Worm (Caenorhabditis elegans) whole organism, L1 larva: ENCODE data around the gene C14A11.9.

Source experiments
- C04F5.9 ChIP-seq: sonication (generic microtip); optimal IDR thresholded peaks from 2 replicates; lab custom pipeline; 2016; ENCODE audit warnings: missing genetic modification characterization, missing compliant biosample characterization
- C16A3.4 ChIP-seq: fragments of 150-350 bp; optimal IDR thresholded peaks from 2 replicates; lab custom pipeline; 2014; ENCODE audit warnings: missing biosample characterization, missing genetic modification characterization
- C34B4.2 ChIP-seq: sonication (generic microtip); optimal IDR thresholded peaks from 2 replicates; lab custom pipeline; 2017; ENCODE audit warnings: mild to moderate bottlenecking, missing genetic modification characterization, missing compliant biosample characterization
- F16B12.6 ChIP-seq: fragments of 150-350 bp; optimal IDR thresholded peaks from 2 replicates; lab custom pipeline; 2014; ENCODE audit warnings: missing biosample characterization, missing genetic modification characterization
- Y116A8C.19 ChIP-seq: sonication (generic microtip); optimal IDR thresholded peaks from 2 replicates; lab custom pipeline; 2016; ENCODE audit warnings: missing compliant biosample characterization, missing genetic modification characterization, borderline replicate concordance
- aha-1 ChIP-seq: fragments of 150-350 bp; optimal IDR thresholded peaks from 2 replicates; lab custom pipeline; 2014; ENCODE audit warnings: missing biosample characterization, missing genetic modification characterization
- alr-1 ChIP-seq: fragments of 200-800 bp; sonication (Bioruptor generic); optimal IDR thresholded peaks from 2 replicates; lab custom pipeline; 2018; ENCODE audit warnings: borderline replicate concordance, mild to moderate bottlenecking, missing genetic modification characterization, missing compliant biosample characterization
- ama-1 ChIP-seq: fragments of 150-350 bp; optimal IDR thresholded peaks from 2 replicates; lab custom pipeline; 2014
- ceh-8 ChIP-seq: fragments of 200-800 bp; sonication (Bioruptor generic); optimal IDR thresholded peaks from 2 replicates; lab custom pipeline; 2018; ENCODE audit warnings: mild to moderate bottlenecking, missing genetic modification characterization, moderate library complexity, missing compliant biosample characterization
- ceh-82 ChIP-seq, 3 experiments: fragments of 150-350 bp in 1 of 3; sonication (generic microtip) in 2 of 3; optimal IDR thresholded peaks; 2 replicates each; lab custom pipeline; 2014 to 2017; ENCODE audit warnings: missing biosample characterization in 3 of 3, missing genetic modification characterization in 3 of 3
- ceh-88 ChIP-seq: fragments of 200-800 bp; sonication (Bioruptor generic); IDR thresholded peaks from 2 replicates; pipeline ENCODE4 v1.3.6; 2022; ENCODE audit warnings: missing genetic modification characterization, missing compliant biosample characterization
- ces-1 ChIP-seq: fragments of 150-350 bp; optimal IDR thresholded peaks from 2 replicates; lab custom pipeline; 2014; ENCODE audit warnings: missing biosample characterization, missing genetic modification reagents, missing genetic modification characterization
- dpl-1 ChIP-seq, 3 experiments: fragments of 150-350 bp in 2 of 3; sonication (generic microtip) in 1 of 3; optimal IDR thresholded peaks; 2 replicates each; lab custom pipeline; 2014 to 2017; ENCODE audit warnings: missing biosample characterization in 3 of 3, missing genetic modification characterization in 3 of 3, missing genetic modification reagents in 3 of 3
- egl-13 ChIP-seq: sonication (generic microtip); optimal IDR thresholded peaks from 2 replicates; lab custom pipeline; 2016; ENCODE audit warnings: missing genotype, missing genetic modification reagents, missing genetic modification characterization, missing compliant biosample characterization
- egl-27 ChIP-seq, 2 experiments: fragments of 150-350 bp in 1 of 2; sonication (generic microtip); optimal IDR thresholded peaks; 3 replicates each; lab custom pipeline; 2017 to 2018; ENCODE audit warnings: missing biosample characterization in 2 of 2, missing genetic modification characterization in 2 of 2, missing genetic modification reagents in 2 of 2
- elt-2 ChIP-seq: sonication (generic microtip); optimal IDR thresholded peaks from 2 replicates; lab custom pipeline; 2016; ENCODE audit warnings: missing genetic modification characterization, mild to moderate bottlenecking, inconsistent platforms, missing compliant biosample characterization, missing genetic modification reagents
- fkh-10 ChIP-seq: sonication (generic microtip); optimal IDR thresholded peaks from 2 replicates; lab custom pipeline; 2017; ENCODE audit warnings: missing biosample characterization, missing genetic modification reagents, missing genetic modification characterization
- fkh-8 ChIP-seq: sonication (generic microtip); optimal IDR thresholded peaks from 2 replicates; lab custom pipeline; 2016; ENCODE audit warnings: mild to moderate bottlenecking, missing genetic modification characterization, missing compliant biosample characterization
- fos-1 ChIP-seq: fragments of 150-350 bp; optimal IDR thresholded peaks from 2 replicates; lab custom pipeline; 2014; ENCODE audit warnings: missing biosample characterization, missing genetic modification characterization
- grh-1 ChIP-seq: fragments of 200-800 bp; sonication (Bioruptor generic); IDR thresholded peaks from 2 replicates; pipeline ENCODE4 v1.3.6; 2022; ENCODE audit warnings: missing genetic modification reagents, missing genetic modification characterization, missing compliant biosample characterization
- hpl-2 ChIP-seq: fragments of 150-350 bp; optimal IDR thresholded peaks from 2 replicates; lab custom pipeline; 2014; ENCODE audit warnings: missing biosample characterization, missing genetic modification reagents, missing genetic modification characterization
- irx-1 ChIP-seq: sonication (generic microtip); optimal IDR thresholded peaks from 2 replicates; lab custom pipeline; 2016; ENCODE audit warnings: missing genetic modification characterization, missing compliant biosample characterization
- jun-1 ChIP-seq: fragments of 150-350 bp; optimal IDR thresholded peaks from 2 replicates; lab custom pipeline; 2014; ENCODE audit warnings: missing biosample characterization, missing genetic modification reagents, missing genetic modification characterization
- lin-13 ChIP-seq: fragments of 150-350 bp; optimal IDR thresholded peaks from 2 replicates; lab custom pipeline; 2014; ENCODE audit warnings: missing biosample characterization, missing genetic modification reagents, missing genetic modification characterization
- lin-39 ChIP-seq: fragments of 150-350 bp; optimal IDR thresholded peaks from 2 replicates; lab custom pipeline; 2014; ENCODE audit warnings: missing biosample characterization, missing genetic modification reagents, missing genetic modification characterization
- lsy-2 ChIP-seq, 2 experiments: fragments of 150-350 bp; optimal IDR thresholded peaks; 2 replicates each; lab custom pipeline; 2014; ENCODE audit warnings: missing biosample characterization in 2 of 2, missing genetic modification characterization in 2 of 2
- mab-9 ChIP-seq: fragments of 200-800 bp; sonication (Bioruptor generic); IDR thresholded peaks from 2 replicates; pipeline ENCODE4 v1.3.6; 2022; ENCODE audit warnings: missing genetic modification reagents, missing genetic modification characterization, missing compliant biosample characterization
- mep-1 ChIP-seq: fragments of 150-350 bp; optimal IDR thresholded peaks from 2 replicates; lab custom pipeline; 2014; ENCODE audit warnings: missing biosample characterization, missing genetic modification characterization
- nhr-11 ChIP-seq: fragments of 150-350 bp; optimal IDR thresholded peaks from 2 replicates; lab custom pipeline; 2014; ENCODE audit warnings: missing biosample characterization, missing genetic modification characterization
- nhr-20 ChIP-seq: sonication (generic microtip); optimal IDR thresholded peaks from 2 replicates; lab custom pipeline; 2016; ENCODE audit warnings: mild to moderate bottlenecking, missing genetic modification characterization, missing compliant biosample characterization
- nhr-237 ChIP-seq: fragments of 150-350 bp; optimal IDR thresholded peaks from 2 replicates; lab custom pipeline; 2014; ENCODE audit warnings: missing biosample characterization, missing genetic modification characterization
- nhr-28 ChIP-seq: fragments of 150-350 bp; optimal IDR thresholded peaks from 2 replicates; lab custom pipeline; 2014; ENCODE audit warnings: missing biosample characterization, missing genetic modification characterization
- nhr-76 ChIP-seq: sonication (generic microtip); optimal IDR thresholded peaks from 2 replicates; lab custom pipeline; 2017; ENCODE audit warnings: missing biosample characterization, missing genetic modification characterization
- nhr-77 ChIP-seq: fragments of 150-350 bp; optimal IDR thresholded peaks from 2 replicates; lab custom pipeline; 2014; ENCODE audit warnings: missing biosample characterization, missing genetic modification characterization
- nhr-85 ChIP-seq: sonication (generic microtip); peaks from one replicate; lab custom pipeline; 2016; ENCODE audit warnings: missing genetic modification characterization, inconsistent platforms, missing compliant biosample characterization
- nhr-90 ChIP-seq: sonication (generic microtip); optimal IDR thresholded peaks from 2 replicates; lab custom pipeline; 2016; ENCODE audit warnings: mild to moderate bottlenecking, missing genetic modification characterization, missing compliant biosample characterization; ENCODE audit not compliant: poor library complexity
- pag-3 ChIP-seq: sonication (generic microtip); optimal IDR thresholded peaks from 2 replicates; lab custom pipeline; 2017; ENCODE audit warnings: missing genetic modification characterization, mild to moderate bottlenecking, missing compliant biosample characterization, antibody characterized with exemption, borderline replicate concordance; ENCODE audit not compliant: insufficient read depth
- pax-3 ChIP-seq: fragments of 200-800 bp; sonication (Bioruptor generic); optimal IDR thresholded peaks from 2 replicates; lab custom pipeline; 2018; ENCODE audit warnings: mild to moderate bottlenecking, missing genetic modification characterization, moderate library complexity, missing compliant biosample characterization
- pqm-1 ChIP-seq: sonication (generic microtip); optimal IDR thresholded peaks from 3 replicates; lab custom pipeline; 2017; ENCODE audit warnings: missing biosample characterization, missing genetic modification characterization
- rnt-1 ChIP-seq: sonication (generic microtip); optimal IDR thresholded peaks from 2 replicates; lab custom pipeline; 2016; ENCODE audit warnings: mild to moderate bottlenecking, missing genetic modification characterization, moderate library complexity, missing compliant biosample characterization
- skn-1 ChIP-seq: fragments of 150-350 bp; optimal IDR thresholded peaks from 2 replicates; lab custom pipeline; 2014; ENCODE audit warnings: missing biosample characterization, missing genetic modification characterization
- snpc-4 ChIP-seq: fragments of 150-350 bp; optimal IDR thresholded peaks from 2 replicates; lab custom pipeline; 2014; ENCODE audit warnings: missing biosample characterization, missing genetic modification characterization
- snu-23 ChIP-seq: sonication (generic microtip); optimal IDR thresholded peaks from 2 replicates; lab custom pipeline; 2016; ENCODE audit warnings: missing genetic modification characterization, missing compliant biosample characterization
- sox-4 ChIP-seq: sonication (generic microtip); optimal IDR thresholded peaks from 2 replicates; lab custom pipeline; 2016; ENCODE audit warnings: missing genetic modification characterization, missing compliant biosample characterization
- sptf-1 ChIP-seq: fragments of 150-350 bp; optimal IDR thresholded peaks from 2 replicates; lab custom pipeline; 2014; ENCODE audit warnings: missing biosample characterization, missing genetic modification characterization
- sup-37 ChIP-seq: fragments of 200-800 bp; sonication (Bioruptor generic); optimal IDR thresholded peaks from 2 replicates; lab custom pipeline; 2018; ENCODE audit warnings: mild to moderate bottlenecking, missing genetic modification characterization, missing compliant biosample characterization
- swsn-7 ChIP-seq: sonication (generic microtip); optimal IDR thresholded peaks from 2 replicates; lab custom pipeline; 2016; ENCODE audit warnings: missing genetic modification characterization, missing compliant biosample characterization
- tbx-2 ChIP-seq: sonication (generic microtip); optimal IDR thresholded peaks from 2 replicates; lab custom pipeline; 2016; ENCODE audit warnings: missing genetic modification characterization, missing compliant biosample characterization
- tlp-1 ChIP-seq: fragments of 150-350 bp; optimal IDR thresholded peaks from 2 replicates; lab custom pipeline; 2014; ENCODE audit warnings: missing biosample characterization, missing genetic modification characterization
- unc-62 ChIP-seq: fragments of 150-350 bp; optimal IDR thresholded peaks from 2 replicates; lab custom pipeline; 2014; ENCODE audit warnings: missing biosample characterization, missing genetic modification reagents, missing genetic modification characterization
- unc-86 ChIP-seq: sonication (generic microtip); optimal IDR thresholded peaks from 2 replicates; lab custom pipeline; 2016; ENCODE audit warnings: missing genetic modification characterization, missing compliant biosample characterization
- unc-98 ChIP-seq: fragments of 200-800 bp; sonication (Bioruptor generic); IDR thresholded peaks from 2 replicates; pipeline ENCODE4 v1.3.6; 2022; ENCODE audit warnings: missing genetic modification characterization, missing compliant biosample characterization
- xbp-1 ChIP-seq: sonication (generic microtip); optimal IDR thresholded peaks from 2 replicates; lab custom pipeline; 2016; ENCODE audit warnings: missing genetic modification characterization, missing compliant biosample characterization
- zip-4 ChIP-seq: fragments of 200-800 bp; sonication (Bioruptor generic); optimal IDR thresholded peaks from 2 replicates; lab custom pipeline; 2018; ENCODE audit warnings: mild to moderate bottlenecking, missing genetic modification characterization, moderate library complexity, missing compliant biosample characterization

The C14A11.9 gene

ce11 chrX:2809611-2810010 lies at the start of gene C14A11.9:
C14A11.9 (minus strand) TSS chrX:2809637.
- TF ChIP-seq C04F5.9 (tag; lab: Kevin White, UChicago) (peak; percentile 71), lsy-2 (tag; optimal IDR thresholded peaks at IDR 0.05; lab: Kevin White, UChicago) (peak; percentile 89 to 91), egl-13 (peak; percentile 93), nhr-20 (peak; percentile 94), tbx-2 (peak; percentile 96), tlp-1 (tag; lab: Kevin White, UChicago) (no peak), nhr-76 (peak; percentile 13), pax-3 (peak; percentile 82), pqm-1 (tag; lab: Kevin White, UChicago) (no peak), ces-1 (no peak), jun-1 (tag; lab: Kevin White, UChicago) (peak; percentile 92), ceh-8 (peak; percentile 81), lin-39 (tag; lab: Kevin White, UChicago) (peak; percentile 93), nhr-85 (tag; lab: Kevin White, UChicago) (peak; percentile 96), fkh-8 (tag; lab: Kevin White, UChicago) (peak; percentile 91), sup-37 (GFP tag; lab: Kevin White, UChicago) (peak; percentile 68), mab-9 (peak; percentile 77), F16B12.6 (peak; percentile 53), sox-4 (peak; percentile 68), unc-98 (GFP tag; lab: Robert Waterston, UW) (no peak), C34B4.2 (tag; lab: Kevin White, UChicago) (no peak), snu-23 (GFP tag; lab: Kevin White, UChicago) (peak; percentile 97), ama-1 (lab: Kevin White, UChicago) (no peak), C16A3.4 (tag; lab: Kevin White, UChicago) (peak; percentile 84), fkh-10 (GFP tag; lab: Kevin White, UChicago) (peak; percentile 92), alr-1 (tag; lab: Kevin White, UChicago) (no peak), aha-1 (tag; lab: Kevin White, UChicago) (peak; percentile 64), nhr-90 (peak; percentile 94), skn-1 (tag; lab: Kevin White, UChicago) (peak; percentile 89), lin-13 (GFP tag; lab: Kevin White, UChicago) (peak; percentile 91), zip-4 (GFP tag; lab: Kevin White, UChicago) (peak; percentile 77), rnt-1 (tag; lab: Kevin White, UChicago) (peak; percentile 96), dpl-1 (GFP tag; optimal IDR thresholded peaks at IDR 0.05; lab: Kevin White, UChicago) (peak; percentile 69 to 80 (median 79)), nhr-11 (tag; lab: Kevin White, UChicago) (peak; percentile 72), snpc-4 (tag; lab: Kevin White, UChicago) (peak; percentile 86), pag-3 (peak; percentile 35), unc-86 (tag; lab: Kevin White, UChicago) (peak; percentile 95), nhr-77 (peak; percentile 66), nhr-28 (tag; lab: Kevin White, UChicago) (no peak), ceh-88 (GFP tag; lab: Robert Waterston, UW) (peak; percentile 70), egl-27 (tag; optimal IDR thresholded peaks at IDR 0.05; lab: Kevin White, UChicago) (peak in 1 of 2 experiments; percentile 52), hpl-2 (GFP tag; lab: Kevin White, UChicago) (peak; percentile 72), swsn-7 (tag; lab: Kevin White, UChicago) (peak; percentile 96), Y116A8C.19 (tag; lab: Kevin White, UChicago) (no peak), ceh-82 (tag; optimal IDR thresholded peaks at IDR 0.05; lab: Kevin White, UChicago) (peak; percentile 82 to 95 (median 93)), fos-1 (tag; lab: Kevin White, UChicago) (peak; percentile 89), irx-1 (peak; percentile 92), xbp-1 (tag; lab: Kevin White, UChicago) (peak; percentile 90), unc-62 (GFP tag; lab: Kevin White, UChicago) (no peak), mep-1 (tag; lab: Kevin White, UChicago) (peak; percentile 98), sptf-1 (tag; lab: Kevin White, UChicago) (no peak), nhr-237 (no peak), grh-1 (GFP tag; lab: Robert Waterston, UW) (peak; percentile 80), elt-2 (tag; lab: Kevin White, UChicago) (peak; percentile 91)
